Worm (Caenorhabditis elegans) whole organism, late embryonic: ENCODE results near the gene F48F7.5.

ENCODE experiments used
- C08G9.2 ChIP-seq: sonication (generic microtip); optimal IDR thresholded peaks from 2 replicates; lab custom pipeline; 2016; ENCODE audit warnings: mild to moderate bottlenecking, missing genetic modification characterization, moderate library complexity, missing compliant biosample characterization
- F13H6.1 ChIP-seq: sonication (generic microtip); optimal IDR thresholded peaks from 2 replicates; lab custom pipeline; 2016; ENCODE audit warnings: missing genetic modification characterization, missing compliant biosample characterization
- ama-1 ChIP-seq: fragments of 150-350 bp; optimal IDR thresholded peaks from 2 replicates; lab custom pipeline; 2014
- ceh-34 ChIP-seq: sonication (generic microtip); optimal IDR thresholded peaks from 2 replicates; lab custom pipeline; 2016; ENCODE audit warnings: mild to moderate bottlenecking, missing genetic modification characterization, missing compliant biosample characterization
- che-1 ChIP-seq: sonication (generic microtip); optimal IDR thresholded peaks from 2 replicates; lab custom pipeline; 2016; ENCODE audit warnings: mild to moderate bottlenecking, missing genetic modification characterization, missing compliant biosample characterization
- dve-1 ChIP-seq: sonication (generic microtip); optimal IDR thresholded peaks from 2 replicates; lab custom pipeline; 2017; ENCODE audit warnings: antibody characterized with exemption, mild to moderate bottlenecking, missing genetic modification characterization, missing compliant biosample characterization
- elt-2 ChIP-seq: sonication (generic microtip); optimal IDR thresholded peaks from 2 replicates; lab custom pipeline; 2016; ENCODE audit warnings: missing genetic modification reagents, missing genetic modification characterization, missing compliant biosample characterization
- syd-9 ChIP-seq: sonication (generic microtip); optimal IDR thresholded peaks from 2 replicates; lab custom pipeline; 2016; ENCODE audit warnings: mild to moderate bottlenecking, missing genetic modification characterization, moderate library complexity, missing compliant biosample characterization
- tbx-2 ChIP-seq: sonication (generic microtip); optimal IDR thresholded peaks from 2 replicates; lab custom pipeline; 2016; ENCODE audit warnings: missing genetic modification characterization, missing compliant biosample characterization

ce11 chrX:13958451-13958850 lies 17.0 kb upstream of the F48F7.5 start:
- TF ChIP-seq C08G9.2 (tag; lab: Kevin White, UChicago), result no peak
- TF ChIP-seq F13H6.1 (tag; lab: Kevin White, UChicago), result no peak
- TF ChIP-seq dve-1 (tag; lab: Kevin White, UChicago), result no peak
- TF ChIP-seq elt-2 (tag; lab: Kevin White, UChicago), result no peak
- no peak for TF ChIP-seq tbx-2 (tag; lab: Kevin White, UChicago)
- no peak for TF ChIP-seq syd-9 (tag; lab: Kevin White, UChicago)
- no peak for TF ChIP-seq ceh-34
- TF ChIP-seq ama-1, result no peak
- no peak for TF ChIP-seq che-1 (tag; lab: Kevin White, UChicago)
